Worm (Caenorhabditis elegans): ENCODE results near the gene Y54G2A.10.

Gene Y54G2A.10

ce11 chrIV:2841260-2841659 is 41.8 kb downstream of the Y54G2A.10 start, which contains the start of gene clec-83:
clec-83 (minus strand) TSS chrIV:2841472.
- TF ChIP-seq dao-5 (tag; optimal IDR thresholded peaks at IDR 0.05) (no peak), him-1 (tag; optimal IDR thresholded peaks at IDR 0.05) (no peak), W03F9.2 (tag; optimal IDR thresholded peaks at IDR 0.05) (no peak)

- no peak for TF ChIP-seq dao-5 (tag; optimal IDR thresholded peaks at IDR 0.05)
- TF ChIP-seq him-1 (tag; optimal IDR thresholded peaks at IDR 0.05): no peak
These were observed 42.7 kb downstream of the Y54G2A.10 start, which contains the start of gene clec-84 for ce11 chrIV:2842162-2842561. clec-84 (plus strand) TSS chrIV:2842462.

ce11 chrIV:2843882-2844281 is 44.4 kb downstream of the Y54G2A.10 start, which contains the start of gene Y54G2A.15:
Y54G2A.15 (minus strand) TSS chrIV:2843982.
- TF ChIP-seq him-1 (tag; optimal IDR thresholded peaks at IDR 0.05) (no peak), W03F9.2 (tag; optimal IDR thresholded peaks at IDR 0.05) (no peak), dao-5 (tag; optimal IDR thresholded peaks at IDR 0.05) (no peak)

- TF ChIP-seq dao-5 (tag; optimal IDR thresholded peaks at IDR 0.05): no peak
- TF ChIP-seq him-1 (tag; optimal IDR thresholded peaks at IDR 0.05): no peak
- no peak for TF ChIP-seq W03F9.2 (tag; optimal IDR thresholded peaks at IDR 0.05)
These were observed 46.8 kb downstream of the Y54G2A.10 start, which contains the start of gene Y54G2A.40 for ce11 chrIV:2846264-2846663. Y54G2A.40 (plus strand) TSS chrIV:2846476.

- TF ChIP-seq dao-5 (tag; optimal IDR thresholded peaks at IDR 0.05) (no peak), him-1 (tag; optimal IDR thresholded peaks at IDR 0.05) (no peak), W03F9.2 (tag; optimal IDR thresholded peaks at IDR 0.05) (no peak)
These were observed 49.8 kb downstream of the Y54G2A.10 start for ce11 chrIV:2849269-2849668.

- TF ChIP-seq him-1 (tag; optimal IDR thresholded peaks at IDR 0.05) (no peak), W03F9.2 (tag; optimal IDR thresholded peaks at IDR 0.05) (no peak), dao-5 (tag; optimal IDR thresholded peaks at IDR 0.05) (no peak)
These were observed 51.1 kb downstream of the Y54G2A.10 start, which contains the start of gene clec-85 for ce11 chrIV:2850586-2850985. clec-85 (plus strand) TSS chrIV:2850886.

Data from whole organism, L4/young adult.